Worm (Caenorhabditis elegans): ENCODE data around the gene lys-4.

lys-4 gene

ce11 chrIV:11643829-11644228 is 20.9 kb upstream of the lys-4 start, which contains the start of gene prx-2:
prx-2 (plus strand) TSS chrIV:11644129.
- TF ChIP-seq hlh-11 (tag; optimal IDR thresholded peaks at IDR 0.05): no peak
- no peak for TF ChIP-seq saeg-2 (GFP tag; IDR thresholded peaks at IDR 0.05)
- TF ChIP-seq zip-2 (tag; optimal IDR thresholded peaks at IDR 0.05): no peak
- no peak for TF ChIP-seq dpl-1 (GFP tag; optimal IDR thresholded peaks at IDR 0.05)
- TF ChIP-seq Y48G9A.11 (GFP tag; IDR thresholded peaks at IDR 0.05): no peak

DNA sequence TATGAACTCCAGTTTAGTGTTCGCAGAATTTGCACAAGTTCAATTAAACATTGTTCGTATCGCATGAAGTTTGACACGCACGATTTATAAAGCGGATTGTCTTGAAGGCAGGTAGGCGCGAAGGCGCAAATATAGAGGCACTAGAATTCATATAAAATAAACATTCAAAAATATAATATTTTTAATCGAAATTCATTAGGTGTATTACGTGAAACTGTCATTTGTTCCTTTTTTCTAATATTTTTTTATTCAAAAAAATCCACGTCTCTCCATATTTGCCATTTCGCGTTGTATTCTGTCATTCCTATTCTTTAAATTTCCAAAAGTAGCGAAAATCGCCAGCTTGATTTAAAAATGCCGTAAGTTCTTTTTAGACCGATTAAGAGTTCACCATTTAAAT is 18.8 kb upstream of the lys-4 start, which contains the start of gene ZK809.1:
TSS of gene ZK809.1 (plus strand) at position 301 of the 400 bp plus-strand sequence.
- TF ChIP-seq F44E2.7 (GFP tag; IDR thresholded peaks at IDR 0.05) (no peak), unc-39 (tag; optimal IDR thresholded peaks at IDR 0.05) (no peak), mxl-3 (GFP tag; optimal IDR thresholded peaks at IDR 0.05) (no peak), nhr-11 (tag; optimal IDR thresholded peaks at IDR 0.05) (no peak), daf-19 (GFP tag; conservative IDR thresholded peaks at IDR 0.05) (no peak)

ce11 chrIV:11640915-11641314 is 17.9 kb upstream of the lys-4 start, which contains the start of gene ttr-50:
ttr-50 (minus strand) TSS chrIV:11641015.
- TF ChIP-seq gei-8 (GFP tag; optimal IDR thresholded peaks at IDR 0.05) (no peak), T26A8.4 (GFP tag; IDR thresholded peaks at IDR 0.05) (no peak)

ce11 chrIV:11638016-11638415 is 15.0 kb upstream of the lys-4 start, which contains the start of gene rbm-17:
rbm-17 (plus strand) TSS chrIV:11638316.
- TF ChIP-seq mxl-3 (GFP tag; optimal IDR thresholded peaks at IDR 0.05) (no peak), aha-1 (tag) (peak; percentile 43), mdl-1 (tag; optimal IDR thresholded peaks at IDR 0.05) (no peak), vab-7 (GFP tag; IDR thresholded peaks at IDR 0.05) (no peak), T20F7.1 (GFP tag; optimal IDR thresholded peaks at IDR 0.05) (no peak), tra-1 (GFP tag; IDR thresholded peaks at IDR 0.05) (no peak), unc-62 (GFP tag; optimal IDR thresholded peaks at IDR 0.05 in 1 of 2) (peak in 1 of 2 experiments; percentile 1), unc-62 (tag; optimal IDR thresholded peaks at IDR 0.05) (no peak), lsy-2 (tag; optimal IDR thresholded peaks at IDR 0.05) (peak in 1 of 2 experiments; percentile 9)

DNA sequence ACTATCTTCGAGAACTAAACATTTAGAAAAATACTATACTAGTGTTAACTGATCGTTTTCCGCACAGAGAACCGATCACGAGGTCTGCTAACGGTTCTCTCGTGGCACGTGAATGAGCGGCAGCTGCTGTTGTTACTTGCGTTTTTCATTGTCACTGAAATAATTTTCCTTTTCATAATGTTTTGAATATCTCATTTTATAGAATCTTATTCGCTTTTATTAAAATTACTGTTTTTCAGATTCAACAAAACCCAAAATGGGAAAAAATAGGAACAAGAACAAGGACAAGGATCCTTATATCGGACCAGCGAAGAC is 13.4 kb upstream of the lys-4 start, which contains the start of gene F58B3.6:
TSS of gene F58B3.6 (plus strand) at position 240 of the 315 bp plus-strand sequence.
- TF ChIP-seq lsy-2 (tag; optimal IDR thresholded peaks at IDR 0.05) (peak in 1 of 2 experiments; percentile 38), mdl-1 (tag; optimal IDR thresholded peaks at IDR 0.05) (peak in 1 of 2 experiments; percentile 64), aha-1 (tag) (peak; percentile 62), ctbp-1 (GFP tag; IDR thresholded peaks at IDR 0.05) (no peak), dve-1 (tag; optimal IDR thresholded peaks at IDR 0.05; ENCODE audit: insufficient read depth) (peak; percentile 83), zip-11 (GFP tag; IDR thresholded peaks at IDR 0.05) (no peak), daf-16 (GFP tag; optimal IDR thresholded peaks at IDR 0.05) (peak in 1 of 2 experiments; percentile 2), daf-16 (tag; optimal IDR thresholded peaks at IDR 0.05) (no peak), dmd-6 (GFP tag; IDR thresholded peaks at IDR 0.05) (no peak), mep-1 (tag; optimal IDR thresholded peaks at IDR 0.05) (peak; percentile 30), hlh-30 (tag; optimal IDR thresholded peaks at IDR 0.05; ENCODE audit: insufficient read depth) (peak; percentile 96), R02D3.7 (tag; optimal IDR thresholded peaks at IDR 0.05) (no peak), ztf-7 (tag; optimal IDR thresholded peaks at IDR 0.05) (no peak), hmg-1.1 (GFP tag; IDR thresholded peaks at IDR 0.05) (0 out of 2 replicates have a peak, but pooled peaks have one; percentile 24), nhr-28 (tag; optimal IDR thresholded peaks at IDR 0.05) (peak; percentile 72), hlh-11 (tag; optimal IDR thresholded peaks at IDR 0.05) (peak; percentile 74), ceh-44 (GFP tag; IDR thresholded peaks at IDR 0.05) (no peak), nhr-11 (tag; optimal IDR thresholded peaks at IDR 0.05) (peak; percentile 37)

Data from whole organism, L4 larva.